Worm (Caenorhabditis elegans) whole organism, late embryonic: Measurements from ENCODE around the gene F35H10.2.

Experiments
- C08G9.2 ChIP-seq: sonication (generic microtip); optimal IDR thresholded peaks from 2 replicates; lab custom pipeline; 2016; ENCODE audit warnings: mild to moderate bottlenecking, missing genetic modification characterization, moderate library complexity, missing compliant biosample characterization
- F13H6.1 ChIP-seq: sonication (generic microtip); optimal IDR thresholded peaks from 2 replicates; lab custom pipeline; 2016; ENCODE audit warnings: missing genetic modification characterization, missing compliant biosample characterization
- Y22D7AL.16 ChIP-seq: sonication (generic microtip); optimal IDR thresholded peaks from 2 replicates; lab custom pipeline; 2016; ENCODE audit warnings: missing genetic modification characterization, missing compliant biosample characterization
- ahr-1 ChIP-seq: sonication (generic microtip); optimal IDR thresholded peaks from 2 replicates; lab custom pipeline; 2016; ENCODE audit warnings: missing genetic modification characterization, missing compliant biosample characterization
- ceh-14 ChIP-seq: sonication (generic microtip); optimal IDR thresholded peaks from 2 replicates; lab custom pipeline; 2016; ENCODE audit warnings: missing genotype, missing genetic modification characterization, missing compliant biosample characterization
- ceh-18 ChIP-seq: sonication (generic microtip); optimal IDR thresholded peaks from 2 replicates; lab custom pipeline; 2016; ENCODE audit warnings: missing genetic modification characterization, missing compliant biosample characterization
- ceh-24 ChIP-seq: sonication (generic microtip); optimal IDR thresholded peaks from 2 replicates; lab custom pipeline; 2016; ENCODE audit warnings: mild to moderate bottlenecking, missing genetic modification characterization, missing compliant biosample characterization
- ceh-31 ChIP-seq: sonication (generic microtip); optimal IDR thresholded peaks from 2 replicates; lab custom pipeline; 2016; ENCODE audit warnings: missing genetic modification characterization, missing compliant biosample characterization
- ceh-34 ChIP-seq: sonication (generic microtip); optimal IDR thresholded peaks from 2 replicates; lab custom pipeline; 2016; ENCODE audit warnings: mild to moderate bottlenecking, missing genetic modification characterization, missing compliant biosample characterization
- ceh-45 ChIP-seq: fragments of 200-800 bp; sonication (Bioruptor generic); IDR thresholded peaks from 2 replicates; pipeline ENCODE4 v1.3.6; 2022; ENCODE audit warnings: missing genetic modification reagents, missing genetic modification characterization, missing compliant biosample characterization
- ceh-6 ChIP-seq: fragments of 200-800 bp; sonication (Bioruptor generic); optimal IDR thresholded peaks from 2 replicates; lab custom pipeline; 2018; ENCODE audit warnings: mild to moderate bottlenecking, missing genetic modification characterization, missing compliant biosample characterization
- che-1 ChIP-seq: sonication (generic microtip); optimal IDR thresholded peaks from 2 replicates; lab custom pipeline; 2016; ENCODE audit warnings: mild to moderate bottlenecking, missing genetic modification characterization, missing compliant biosample characterization
- dmd-4 ChIP-seq: sonication (generic microtip); optimal IDR thresholded peaks from 2 replicates; lab custom pipeline; 2016; ENCODE audit warnings: borderline replicate concordance, missing genetic modification characterization, missing compliant biosample characterization
- fax-1 ChIP-seq: sonication (generic microtip); optimal IDR thresholded peaks from 2 replicates; lab custom pipeline; 2016; ENCODE audit warnings: missing genotype, missing genetic modification characterization, missing compliant biosample characterization
- fkh-10 ChIP-seq: fragments of 150-350 bp; optimal IDR thresholded peaks from 2 replicates; lab custom pipeline; 2014; ENCODE audit warnings: missing biosample characterization, missing genetic modification reagents, missing genetic modification characterization
- fkh-6 ChIP-seq: sonication (generic microtip); optimal IDR thresholded peaks from 2 replicates; lab custom pipeline; 2016; ENCODE audit warnings: missing genetic modification characterization, missing compliant biosample characterization
- gmeb-2 ChIP-seq: sonication (generic microtip); optimal IDR thresholded peaks from 2 replicates; lab custom pipeline; 2016; ENCODE audit warnings: missing genetic modification characterization, inconsistent platforms, missing compliant biosample characterization
- hlh-6 ChIP-seq: sonication (generic microtip); optimal IDR thresholded peaks from 2 replicates; lab custom pipeline; 2016; ENCODE audit warnings: missing genotype, missing genetic modification characterization, missing compliant biosample characterization
- hlh-8 ChIP-seq: sonication (generic microtip); optimal IDR thresholded peaks from 2 replicates; lab custom pipeline; 2016; ENCODE audit warnings: missing genotype, missing genetic modification characterization, missing compliant biosample characterization
- madf-2 ChIP-seq: sonication (generic microtip); optimal IDR thresholded peaks from 2 replicates; lab custom pipeline; 2017; ENCODE audit warnings: missing genetic modification characterization, missing compliant biosample characterization
- mec-3 ChIP-seq: sonication (generic microtip); optimal IDR thresholded peaks from 2 replicates; lab custom pipeline; 2016; ENCODE audit warnings: borderline replicate concordance, missing genetic modification characterization, missing compliant biosample characterization
- nfya-1 ChIP-seq: sonication (generic microtip); optimal IDR thresholded peaks from 2 replicates; lab custom pipeline; 2017; ENCODE audit warnings: missing genetic modification characterization, mild to moderate bottlenecking, missing compliant biosample characterization, antibody characterized with exemption, moderate library complexity
- nhr-11 ChIP-seq: fragments of 150-350 bp; optimal IDR thresholded peaks from 2 replicates; lab custom pipeline; 2014; ENCODE audit warnings: missing biosample characterization, missing genetic modification characterization
- npax-4 ChIP-seq: sonication (generic microtip); optimal IDR thresholded peaks from 2 replicates; lab custom pipeline; 2016; ENCODE audit warnings: missing genetic modification characterization, missing compliant biosample characterization
- pat-9 ChIP-seq: fragments of 200-800 bp; sonication (Bioruptor generic); optimal IDR thresholded peaks from 2 replicates; lab custom pipeline; 2018; ENCODE audit warnings: mild to moderate bottlenecking, missing genetic modification characterization, moderate library complexity, missing compliant biosample characterization
- pha-2 ChIP-seq: sonication (generic microtip); optimal IDR thresholded peaks from 2 replicates; lab custom pipeline; 2017; ENCODE audit warnings: mild to moderate bottlenecking, missing genetic modification characterization, missing compliant biosample characterization
- pha-4 ChIP-seq: fragments of 150-350 bp; optimal IDR thresholded peaks from 2 replicates; lab custom pipeline; 2018; ENCODE audit warnings: missing biosample characterization, missing genetic modification reagents, missing genetic modification characterization
- pqm-1 ChIP-seq: sonication (generic microtip); optimal IDR thresholded peaks from 2 replicates; lab custom pipeline; 2016; ENCODE audit warnings: missing genetic modification characterization, missing compliant biosample characterization
- pros-1 ChIP-seq: fragments of 150-350 bp; optimal IDR thresholded peaks from 2 replicates; lab custom pipeline; 2014; ENCODE audit warnings: missing biosample characterization, missing genetic modification reagents, missing genetic modification characterization
- rnt-1 ChIP-seq: sonication (generic microtip); optimal IDR thresholded peaks from 2 replicates; lab custom pipeline; 2016; ENCODE audit warnings: missing genetic modification characterization, missing compliant biosample characterization
- sox-2 ChIP-seq: fragments of 200-800 bp; sonication (Bioruptor generic); IDR thresholded peaks from 2 replicates; pipeline ENCODE4 v1.3.6; 2022; ENCODE audit warnings: missing genetic modification reagents, missing genetic modification characterization, missing compliant biosample characterization
- sox-4 ChIP-seq: sonication (generic microtip); optimal IDR thresholded peaks from 2 replicates; lab custom pipeline; 2017; ENCODE audit warnings: mild to moderate bottlenecking, missing genetic modification characterization, inconsistent platforms, missing compliant biosample characterization
- syd-9 ChIP-seq: sonication (generic microtip); optimal IDR thresholded peaks from 2 replicates; lab custom pipeline; 2016; ENCODE audit warnings: mild to moderate bottlenecking, missing genetic modification characterization, moderate library complexity, missing compliant biosample characterization
- tbx-2 ChIP-seq: sonication (generic microtip); optimal IDR thresholded peaks from 2 replicates; lab custom pipeline; 2016; ENCODE audit warnings: missing genetic modification characterization, missing compliant biosample characterization
- ttx-3 ChIP-seq: sonication (generic microtip); optimal IDR thresholded peaks from 2 replicates; lab custom pipeline; 2016; ENCODE audit warnings: missing genetic modification reagents, missing genetic modification characterization, missing compliant biosample characterization
- unc-42 ChIP-seq: sonication (generic microtip); optimal IDR thresholded peaks from 2 replicates; lab custom pipeline; 2016; ENCODE audit warnings: missing genotype, missing genetic modification characterization, missing compliant biosample characterization
- unc-55 ChIP-seq: sonication (generic microtip); optimal IDR thresholded peaks from 2 replicates; lab custom pipeline; 2017; ENCODE audit warnings: missing biosample characterization, missing genetic modification reagents, missing genetic modification characterization
- unc-86 ChIP-seq: sonication (generic microtip); optimal IDR thresholded peaks from 2 replicates; lab custom pipeline; 2016; ENCODE audit warnings: missing genetic modification characterization, missing compliant biosample characterization
- zip-5 ChIP-seq: sonication (generic microtip); optimal IDR thresholded peaks from 2 replicates; lab custom pipeline; 2016; ENCODE audit warnings: missing genetic modification characterization, missing compliant biosample characterization
- ztf-16 ChIP-seq: sonication (generic microtip); optimal IDR thresholded peaks from 2 replicates; lab custom pipeline; 2017; ENCODE audit warnings: missing genetic modification characterization, missing compliant biosample characterization

The F35H10.2 gene

DNA sequence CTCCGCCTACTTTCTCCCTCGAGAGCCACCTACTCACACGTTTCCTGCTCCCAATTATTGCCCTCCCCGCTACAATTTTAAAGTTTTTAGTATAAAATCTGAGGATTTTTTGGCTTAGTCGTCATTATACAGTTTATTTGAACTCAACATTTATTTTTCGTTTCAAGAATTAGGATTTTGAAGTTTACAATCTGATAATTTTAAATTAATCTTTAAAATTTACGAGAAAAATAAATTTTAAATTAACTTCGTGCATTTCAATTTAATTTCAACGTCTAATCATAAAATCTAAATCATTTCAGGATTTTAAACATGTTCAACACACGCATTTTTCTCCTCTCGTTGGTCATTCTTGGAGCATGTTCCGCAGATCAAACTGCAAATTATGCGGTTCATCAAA is at the start of gene F35H10.2:
TSS of gene F35H10.2 (plus strand) at position 301 of the 400 bp plus-strand sequence.
- no peak for TF ChIP-seq C08G9.2 (tag; lab: Kevin White, UChicago)
- TF ChIP-seq fkh-6 (tag; lab: Kevin White, UChicago), result no peak
- TF ChIP-seq hlh-6 (tag; lab: Kevin White, UChicago), result no peak
- TF ChIP-seq nhr-11 (tag; lab: Kevin White, UChicago), result no peak

DNA sequence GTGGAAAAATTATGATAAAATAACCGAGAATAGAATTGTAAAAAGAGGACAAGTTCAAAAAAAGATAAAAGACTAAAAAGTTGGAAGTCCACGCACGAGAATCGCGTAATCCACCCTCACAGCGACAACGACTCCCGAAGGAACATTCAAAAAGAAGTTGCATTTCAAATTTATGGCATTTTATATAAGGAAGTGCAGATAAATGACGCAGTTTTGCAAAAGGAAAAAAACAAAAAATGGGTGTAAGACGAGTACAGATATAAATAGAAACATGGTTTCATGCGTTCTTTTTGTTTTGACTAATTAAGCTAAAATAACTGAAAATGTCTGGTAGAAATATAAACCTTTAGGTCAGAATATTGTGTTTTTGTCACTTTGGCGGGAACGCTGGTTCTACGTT is 45.8 kb upstream of the F35H10.2 start:
- TF ChIP-seq pqm-1 (tag; lab: Kevin White, UChicago) (no peak), ceh-45 (GFP tag; lab: Robert Waterston, UW) (no peak), pros-1 (no peak), ceh-6 (no peak), unc-86 (tag; lab: Kevin White, UChicago) (no peak), pat-9 (tag; lab: Kevin White, UChicago) (no peak), sox-4 (tag; lab: Kevin White, UChicago) (no peak), gmeb-2 (no peak), sox-2 (GFP tag; lab: Robert Waterston, UW) (no peak), ttx-3 (tag; lab: Kevin White, UChicago) (no peak), fax-1 (tag; lab: Kevin White, UChicago) (no peak), F13H6.1 (tag; lab: Kevin White, UChicago) (no peak), ceh-14 (tag; lab: Kevin White, UChicago) (no peak), Y22D7AL.16 (tag; lab: Kevin White, UChicago) (no peak), nfya-1 (tag; lab: Kevin White, UChicago) (no peak), ceh-34 (tag; lab: Kevin White, UChicago) (no peak), syd-9 (tag; lab: Kevin White, UChicago) (no peak), unc-55 (no peak), ceh-24 (tag; lab: Kevin White, UChicago) (no peak), pha-4 (tag; lab: Kevin White, UChicago) (no peak)

DNA sequence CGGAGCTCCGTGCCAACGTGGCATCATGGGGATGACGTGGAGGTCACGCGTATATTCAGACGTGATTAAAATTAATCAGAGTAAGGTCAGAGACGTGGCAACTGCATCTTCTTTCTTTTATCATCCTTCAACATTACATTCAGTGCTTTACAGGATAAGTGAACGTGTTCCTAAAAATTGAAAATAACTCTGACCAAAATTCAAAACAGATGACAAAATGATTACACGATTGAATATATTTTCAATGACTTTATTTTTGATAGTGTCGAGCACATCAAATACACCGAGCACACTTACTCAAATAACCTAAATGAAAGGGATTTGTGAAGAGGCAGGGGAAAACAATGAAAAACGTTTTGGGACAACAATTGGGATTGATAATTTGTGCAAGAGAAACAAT is 42.7 kb upstream of the F35H10.2 start, which contains the start of gene K07H8.9:
TSS of gene K07H8.9 (minus strand) at position 125 of the 400 bp plus-strand sequence.
- TF ChIP-seq ceh-31 (tag; lab: Kevin White, UChicago), result no peak
- TF ChIP-seq F13H6.1 (tag; lab: Kevin White, UChicago), result no peak
- TF ChIP-seq unc-55, result no peak
- no peak for TF ChIP-seq gmeb-2
- TF ChIP-seq rnt-1 (tag; lab: Kevin White, UChicago), result no peak
- no peak for TF ChIP-seq pqm-1 (tag; lab: Kevin White, UChicago)
- TF ChIP-seq pha-2 (tag; lab: Kevin White, UChicago), result no peak
- TF ChIP-seq mec-3 (tag; lab: Kevin White, UChicago), result no peak
- TF ChIP-seq zip-5, result no peak
- TF ChIP-seq ceh-18, result no peak
- no peak for TF ChIP-seq ahr-1
- TF ChIP-seq madf-2 (tag; lab: Kevin White, UChicago), result no peak
- TF ChIP-seq tbx-2 (tag; lab: Kevin White, UChicago), result no peak
- no peak for TF ChIP-seq unc-86 (tag; lab: Kevin White, UChicago)
- no peak for TF ChIP-seq fkh-10
- TF ChIP-seq, all 69 proteins: peak for 0

DNA sequence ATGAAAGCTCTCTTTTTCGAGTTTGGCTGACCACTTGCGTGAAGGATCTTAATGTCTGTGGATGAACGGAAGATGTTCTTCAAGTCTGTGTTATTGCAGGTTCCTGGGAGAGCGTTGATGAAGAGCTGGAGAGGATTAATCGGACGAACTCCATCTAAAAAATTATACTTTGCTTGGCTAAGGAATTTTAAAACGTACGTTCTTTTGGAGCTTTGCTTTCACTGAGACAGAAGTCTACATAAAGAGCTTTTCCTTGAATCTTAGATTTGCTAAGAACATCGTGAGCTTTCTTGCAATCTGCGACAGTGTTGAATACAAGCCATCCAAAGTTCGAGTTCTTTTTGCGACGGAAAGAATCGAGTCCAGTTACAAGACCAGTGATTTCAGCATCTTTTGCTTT is 41.7 kb upstream of the F35H10.2 start:
- TF ChIP-seq sox-2 (GFP tag; lab: Robert Waterston, UW), result no peak
- no peak for TF ChIP-seq pros-1
- TF ChIP-seq mec-3 (tag; lab: Kevin White, UChicago), result no peak
- no peak for TF ChIP-seq ztf-16 (tag; lab: Kevin White, UChicago)
- TF ChIP-seq hlh-8 (tag; lab: Kevin White, UChicago), result no peak
- no peak for TF ChIP-seq ttx-3 (tag; lab: Kevin White, UChicago)
- no peak for TF ChIP-seq rnt-1 (tag; lab: Kevin White, UChicago)
- no peak for TF ChIP-seq dmd-4 (tag; lab: Kevin White, UChicago)
- no peak for TF ChIP-seq npax-4 (tag; lab: Kevin White, UChicago)
- TF ChIP-seq ceh-45 (GFP tag; lab: Robert Waterston, UW), result no peak
- no peak for TF ChIP-seq fkh-6 (tag; lab: Kevin White, UChicago)
- TF ChIP-seq che-1 (tag; lab: Kevin White, UChicago), result no peak
- no peak for TF ChIP-seq unc-42 (tag; lab: Kevin White, UChicago)
